Fruit fly (Drosophila melanogaster) whole organism, pupa: Measurements from ENCODE around the gene CG32266.

Experiments
- CG10348 ChIP-seq: fragments of 200-800 bp; sonication (Bioruptor generic); IDR thresholded peaks from 2 replicates; pipeline ENCODE4 v1.3.6; 2022; ENCODE audit warnings: missing biosample characterization, missing genetic modification characterization
- CG12605 ChIP-seq: fragments of 200-800 bp; sonication (Bioruptor generic); IDR thresholded peaks from 2 replicates; pipeline ENCODE4 v1.3.6; 2022; ENCODE audit warnings: missing biosample characterization, missing genetic modification characterization
- CG13204 ChIP-seq: fragments of 200-800 bp; sonication (Bioruptor generic); optimal IDR thresholded peaks from 2 replicates; lab custom pipeline; 2018; ENCODE audit warnings: missing biosample characterization, mild to moderate bottlenecking, missing genetic modification characterization, moderate library complexity
- CG14655 ChIP-seq: fragments of 200-800 bp; sonication (Bioruptor generic); optimal IDR thresholded peaks from 3 replicates; lab custom pipeline; 2017; ENCODE audit warnings: mild to moderate bottlenecking, missing biosample characterization, missing genetic modification reagents, missing genetic modification characterization
- CG15710 ChIP-seq: fragments of 200-800 bp; sonication (Bioruptor generic); optimal IDR thresholded peaks from 2 replicates; lab custom pipeline; 2018; ENCODE audit warnings: missing biosample characterization, mild to moderate bottlenecking, missing genetic modification characterization, moderate library complexity
- CG17806 ChIP-seq: fragments of 200-800 bp; sonication (Bioruptor generic); optimal IDR thresholded peaks from 2 replicates; lab custom pipeline; 2018; ENCODE audit warnings: missing biosample characterization, mild to moderate bottlenecking, missing genetic modification characterization, moderate library complexity
- CG32121 ChIP-seq: fragments of 200-800 bp; sonication (Bioruptor generic); IDR thresholded peaks from 2 replicates; pipeline ENCODE4 v1.3.6; 2022; ENCODE audit warnings: missing biosample characterization, missing genetic modification characterization
- CG34367 ChIP-seq: fragments of 200-800 bp; sonication (Bioruptor generic); optimal IDR thresholded peaks from 2 replicates; lab custom pipeline; 2018; ENCODE audit warnings: missing biosample characterization, mild to moderate bottlenecking, missing genetic modification characterization
- CG4496 ChIP-seq: fragments of 200-800 bp; sonication (Bioruptor generic); IDR thresholded peaks from 3 replicates; pipeline ENCODE4 v1.3.6; 2022; ENCODE audit warnings: missing biosample characterization, missing genetic modification characterization
- CG8159 ChIP-seq: fragments of 200-800 bp; sonication (Bioruptor generic); optimal IDR thresholded peaks from 3 replicates; lab custom pipeline; 2018; ENCODE audit warnings: missing biosample characterization, mild to moderate bottlenecking, missing genetic modification characterization, moderate library complexity
- CG8301 ChIP-seq: fragments of 200-800 bp; sonication (Bioruptor generic); optimal IDR thresholded peaks from 2 replicates; lab custom pipeline; 2018; ENCODE audit warnings: missing biosample characterization, mild to moderate bottlenecking, missing genetic modification characterization
- CG9948 ChIP-seq: fragments of 200-800 bp; sonication (Bioruptor generic); optimal IDR thresholded peaks from 2 replicates; lab custom pipeline; 2018; ENCODE audit warnings: missing biosample characterization, mild to moderate bottlenecking, missing genetic modification characterization, moderate library complexity
- D1 ChIP-seq: fragments of 200-800 bp; sonication (Bioruptor generic); optimal IDR thresholded peaks from 2 replicates; lab custom pipeline; 2018; ENCODE audit warnings: missing biosample characterization, mild to moderate bottlenecking, missing genetic modification characterization, moderate library complexity
- EcR ChIP-seq: fragments of 200-800 bp; sonication (Bioruptor generic); optimal IDR thresholded peaks from 3 replicates; lab custom pipeline; 2019; ENCODE audit warnings: missing biosample characterization, missing genetic modification characterization, mild to moderate bottlenecking, moderate library complexity, missing genetic modification reagents
- Ets98B ChIP-seq: fragments of 200-800 bp; sonication (Bioruptor generic); IDR thresholded peaks from 2 replicates; pipeline ENCODE4 v1.3.6; 2022; ENCODE audit warnings: missing biosample characterization, missing genetic modification characterization
- Pif1A ChIP-seq: fragments of 200-800 bp; sonication (Bioruptor generic); optimal IDR thresholded peaks from 3 replicates; lab custom pipeline; 2016; ENCODE audit warnings: missing biosample characterization, missing genetic modification characterization
- Pif1B ChIP-seq: fragments of 200-800 bp; sonication (Bioruptor generic); optimal IDR thresholded peaks from 3 replicates; lab custom pipeline; 2016; ENCODE audit warnings: missing biosample characterization, missing genetic modification characterization
- Snoo ChIP-seq: fragments of 200-800 bp; sonication (Bioruptor generic); optimal IDR thresholded peaks from 3 replicates; lab custom pipeline; 2017; ENCODE audit warnings: missing biosample characterization, mild to moderate bottlenecking, missing genetic modification characterization, inconsistent platforms
- fd96Ca ChIP-seq: fragments of 200-800 bp; sonication (Bioruptor generic); IDR thresholded peaks from 3 replicates; pipeline ENCODE4 v1.3.6; 2022; ENCODE audit warnings: missing biosample characterization, missing genetic modification characterization
- gl ChIP-seq: fragments of 200-800 bp; sonication (Bioruptor generic); optimal IDR thresholded peaks from 2 replicates; lab custom pipeline; 2018; ENCODE audit warnings: missing biosample characterization, mild to moderate bottlenecking, missing genetic modification characterization
- rn ChIP-seq: fragments of 200-800 bp; sonication (Bioruptor generic); IDR thresholded peaks from 2 replicates; pipeline ENCODE4 v1.3.6; 2022; ENCODE audit warnings: missing biosample characterization, missing genetic modification characterization

Gene CG32266

DNA sequence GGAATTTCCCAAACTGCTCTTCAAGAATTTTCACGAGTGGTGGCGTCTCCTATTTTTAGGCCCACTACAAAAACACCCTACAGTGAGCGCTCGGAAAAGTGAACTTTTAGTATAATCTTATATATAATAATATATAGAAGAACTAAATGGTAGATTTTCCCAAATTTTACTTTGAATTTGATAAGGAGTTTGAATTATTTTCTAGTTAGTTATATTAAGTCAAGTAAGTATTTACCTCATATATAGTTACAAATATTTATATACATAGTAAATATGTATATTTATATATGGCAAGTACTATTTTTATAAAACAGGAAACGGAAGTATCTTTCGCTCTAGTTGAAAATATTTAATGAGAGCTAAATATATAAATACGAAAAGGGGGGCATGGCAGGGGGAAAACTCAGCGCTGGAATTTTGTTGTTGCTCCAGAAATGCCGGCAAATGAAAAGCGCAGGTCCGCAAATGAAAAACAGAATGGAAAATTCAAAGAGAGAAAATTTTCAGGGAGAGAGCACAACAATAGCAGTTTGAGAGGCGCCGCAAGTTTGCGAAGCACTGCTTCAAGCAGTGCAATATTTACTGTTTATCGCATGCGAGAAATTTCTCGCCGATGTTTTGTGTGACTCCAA is 1.7 kb upstream of the CG32266 start:
- TF ChIP-seq Snoo (tag; lab: Kevin White, UChicago) (peak; percentile 35), CG8159 (tag; lab: Kevin White, UChicago) (no peak), CG34367 (tag; lab: Kevin White, UChicago) (no peak), fd96Ca (GFP tag; lab: Robert Waterston, UW) (peak; percentile 17; the same call in 1 of the 3 replicates), Pif1B (GFP tag; lab: Kevin White, UChicago) (no peak), D1 (peak; percentile 49), rn (GFP tag; lab: Robert Waterston, UW) (no peak), CG13204 (no peak), Ets98B (GFP tag; lab: Robert Waterston, UW) (no peak; the same call in 1 of the 2 replicates), CG14655 (GFP tag; lab: Kevin White, UChicago) (peak; percentile 18), CG8301 (tag; lab: Kevin White, UChicago) (no peak), gl (no peak), CG17806 (no peak), CG15710 (tag; lab: Kevin White, UChicago) (no peak), EcR (no peak), CG12605 (GFP tag; lab: Robert Waterston, UW) (no peak), CG32121 (GFP tag; lab: Robert Waterston, UW) (no peak), Pif1A (GFP tag; lab: Kevin White, UChicago) (no peak), CG10348 (GFP tag; lab: Robert Waterston, UW) (no peak), CG9948 (tag; lab: Kevin White, UChicago) (no peak), CG4496 (GFP tag; lab: Robert Waterston, UW) (peak; percentile 52; the same call in 1 of the 3 replicates)

DNA sequence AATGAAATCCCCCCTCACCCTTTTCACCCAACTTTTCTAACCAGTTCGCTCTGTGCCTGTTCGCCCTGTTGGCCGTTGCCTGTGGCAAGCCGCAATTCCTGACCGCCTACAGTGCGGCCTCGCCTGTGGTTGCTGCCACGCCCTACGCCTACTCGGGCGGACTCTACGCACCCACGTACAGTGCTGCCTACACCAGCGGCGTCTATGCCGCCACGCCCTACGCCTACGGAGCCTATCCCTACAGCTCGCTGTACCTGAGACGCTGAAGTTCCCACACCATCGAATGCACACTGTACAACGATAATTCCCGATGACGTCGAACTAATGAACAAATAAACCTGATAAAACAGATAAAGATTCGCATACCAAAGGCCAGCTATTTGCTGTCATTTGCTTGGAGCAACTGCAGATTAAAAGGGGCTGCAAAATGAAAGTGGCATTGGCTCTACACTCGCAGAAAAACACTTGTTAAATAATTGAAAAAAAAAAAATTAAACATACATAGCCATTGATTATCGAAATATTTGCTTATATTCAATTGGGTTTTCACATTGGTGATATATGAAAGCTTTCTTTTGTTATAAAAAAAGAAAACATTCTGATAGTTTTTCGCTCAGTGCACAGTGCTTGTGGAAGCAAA is 559 bp downstream of the CG32266 start:
- TF ChIP-seq CG10348 (GFP tag; lab: Robert Waterston, UW) = no peak
- peak; percentile 17 for TF ChIP-seq CG8159 (tag; lab: Kevin White, UChicago)
- TF ChIP-seq Ets98B (GFP tag; lab: Robert Waterston, UW) = no peak; the same call in 1 of the 2 replicates
- TF ChIP-seq fd96Ca (GFP tag; lab: Robert Waterston, UW) = peak; percentile 62
- TF ChIP-seq EcR = no peak
- TF ChIP-seq CG4496 (GFP tag; lab: Robert Waterston, UW) = peak; percentile 63
- peak; percentile 17 for TF ChIP-seq Pif1A (GFP tag; lab: Kevin White, UChicago)
- no peak for TF ChIP-seq CG34367 (tag; lab: Kevin White, UChicago)
- peak; percentile 74 for TF ChIP-seq CG14655 (GFP tag; lab: Kevin White, UChicago)
- TF ChIP-seq CG15710 (tag; lab: Kevin White, UChicago) = no peak
- no peak for TF ChIP-seq CG12605 (GFP tag; lab: Robert Waterston, UW)
- TF ChIP-seq rn (GFP tag; lab: Robert Waterston, UW) = no peak
- TF ChIP-seq D1 = no peak
- TF ChIP-seq Pif1B (GFP tag; lab: Kevin White, UChicago) = no peak
- no peak for TF ChIP-seq Snoo (tag; lab: Kevin White, UChicago)
- TF ChIP-seq CG17806 = peak; percentile 3
- TF ChIP-seq CG32121 (GFP tag; lab: Robert Waterston, UW) = peak; percentile 51; the same call in 1 of the 2 replicates
- TF ChIP-seq CG9948 (tag; lab: Kevin White, UChicago) = peak; percentile 3
- TF ChIP-seq CG13204 = no peak
- no peak for TF ChIP-seq gl
- TF ChIP-seq CG8301 (tag; lab: Kevin White, UChicago) = peak; percentile 50

DNA sequence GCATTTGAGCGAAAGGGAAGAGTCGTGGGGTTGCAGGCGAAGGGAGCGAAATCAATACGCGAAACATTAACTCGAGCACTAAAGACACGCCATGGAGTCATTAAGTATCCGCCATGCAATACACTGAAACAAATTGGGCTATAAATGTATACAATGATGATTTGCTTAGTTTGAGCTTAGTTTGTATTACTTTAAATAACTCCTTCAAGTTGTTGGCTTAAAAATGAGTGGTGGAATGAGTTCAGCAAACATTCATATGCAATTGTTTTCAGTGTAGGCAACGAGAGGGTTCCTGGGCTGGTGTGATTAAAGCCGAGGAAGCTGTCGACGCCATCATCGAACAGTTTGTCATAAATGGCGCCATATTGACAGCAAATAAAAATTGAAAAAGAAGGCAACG is 7.1 kb downstream of the CG32266 start:
- TF ChIP-seq CG34367 (tag; lab: Kevin White, UChicago) (no peak), rn (GFP tag; lab: Robert Waterston, UW) (no peak), Pif1B (GFP tag; lab: Kevin White, UChicago) (no peak), CG8301 (tag; lab: Kevin White, UChicago) (no peak), CG32121 (GFP tag; lab: Robert Waterston, UW) (no peak), CG12605 (GFP tag; lab: Robert Waterston, UW) (no peak), CG17806 (no peak), EcR (no peak), CG10348 (GFP tag; lab: Robert Waterston, UW) (no peak), fd96Ca (GFP tag; lab: Robert Waterston, UW) (no peak), D1 (no peak), Snoo (tag; lab: Kevin White, UChicago) (no peak), gl (no peak), CG15710 (tag; lab: Kevin White, UChicago) (no peak), CG8159 (tag; lab: Kevin White, UChicago) (no peak), CG13204 (no peak), CG14655 (GFP tag; lab: Kevin White, UChicago) (no peak), Ets98B (GFP tag; lab: Robert Waterston, UW) (no peak)

DNA sequence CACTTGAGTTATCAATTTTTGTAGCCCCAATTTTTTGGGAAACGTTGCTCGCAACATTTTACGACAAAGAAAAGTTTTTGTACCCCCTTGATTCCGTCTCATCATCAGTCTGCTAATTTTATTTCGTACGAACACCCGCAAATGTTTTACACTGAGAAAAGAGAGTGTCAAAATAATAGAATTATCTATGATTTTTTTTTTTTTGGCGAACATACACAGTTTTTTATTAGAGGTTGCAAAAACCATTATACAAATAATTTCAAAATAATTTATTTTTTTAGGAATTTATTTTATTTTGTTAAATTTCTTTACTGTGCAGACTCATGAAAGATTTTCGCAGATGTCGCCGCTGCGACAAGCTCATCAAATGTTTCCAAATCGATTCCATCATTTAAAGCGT is 7.9 kb downstream of the CG32266 start:
- TF ChIP-seq CG8159 (tag; lab: Kevin White, UChicago) (no peak), CG4496 (GFP tag; lab: Robert Waterston, UW) (no peak), CG12605 (GFP tag; lab: Robert Waterston, UW) (no peak), gl (no peak), CG9948 (tag; lab: Kevin White, UChicago) (no peak), rn (GFP tag; lab: Robert Waterston, UW) (no peak), CG34367 (tag; lab: Kevin White, UChicago) (no peak), CG8301 (tag; lab: Kevin White, UChicago) (no peak), Pif1A (GFP tag; lab: Kevin White, UChicago) (no peak), Snoo (tag; lab: Kevin White, UChicago) (no peak), CG32121 (GFP tag; lab: Robert Waterston, UW) (no peak)

DNA sequence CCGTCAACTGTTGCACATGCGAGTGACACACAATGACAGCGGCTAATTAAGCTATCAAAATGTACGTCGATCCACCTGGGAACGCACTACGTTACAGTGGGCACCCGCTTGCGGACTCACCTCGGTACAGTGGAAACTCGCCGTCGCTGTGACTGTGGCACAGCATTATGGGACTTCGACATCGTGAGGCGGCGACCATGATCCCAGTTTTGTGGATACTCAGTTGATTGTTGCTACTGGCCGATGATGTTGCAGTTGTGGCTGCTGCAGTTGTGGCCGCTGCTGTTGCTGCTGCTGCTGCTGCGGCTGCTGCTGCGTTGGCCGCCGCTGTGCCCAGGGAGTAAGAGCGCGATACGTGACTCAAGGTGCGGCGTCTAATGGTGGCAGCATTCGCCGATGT is 9.2 kb downstream of the CG32266 start:
- TF ChIP-seq fd96Ca (GFP tag; lab: Robert Waterston, UW) (peak; percentile 49; the same call in 2 of the 3 replicates), rn (GFP tag; lab: Robert Waterston, UW) (no peak), CG4496 (GFP tag; lab: Robert Waterston, UW) (peak; percentile 58; the same call in 2 of the 3 replicates), CG32121 (GFP tag; lab: Robert Waterston, UW) (peak; percentile 54; the same call in 1 of the 2 replicates), CG12605 (GFP tag; lab: Robert Waterston, UW) (0 out of 2 replicates have a peak, but pooled peaks have one; percentile 17), Ets98B (GFP tag; lab: Robert Waterston, UW) (0 out of 2 replicates have a peak, but pooled peaks have one; percentile 24)
